Fruit fly (Drosophila melanogaster): ENCODE measurements around the gene Dci.

Gene Dci

dm6 chr3L:871713-872112 lies 20.6 kb downstream of the Dci start, which contains the start of gene Usp10 (continued):
- TF ChIP-seq sd (tag; optimal IDR thresholded peaks at IDR 0.05) (no peak), Pdp1 (GFP tag; optimal IDR thresholded peaks at IDR 0.05) (peak in 1 of 2 experiments; percentile 38), CG18764 (GFP tag; optimal IDR thresholded peaks at IDR 0.05) (no peak), sob (GFP tag; IDR thresholded peaks at IDR 0.05) (0 out of 2 replicates have a peak, but pooled peaks have one; percentile 7), CG13287 (GFP tag; IDR thresholded peaks at IDR 0.05; ENCODE audit: partially characterized antibody) (peak; percentile 79), HLH4C (GFP tag; IDR thresholded peaks at IDR 0.05; ENCODE audit: partially characterized antibody) (peak; percentile 62), amos (GFP tag; IDR thresholded peaks at IDR 0.05; ENCODE audit: partially characterized antibody) (peak; percentile 88), E2f2 (GFP tag; IDR thresholded peaks at IDR 0.05) (peak; percentile 99), CG10267 (tag; optimal IDR thresholded peaks at IDR 0.05) (peak; percentile 28), nerfin-2 (GFP tag; IDR thresholded peaks at IDR 0.05; ENCODE audit: partially characterized antibody) (peak; percentile 57), CG2116 (GFP tag; optimal IDR thresholded peaks at IDR 0.05) (peak; percentile 88), CG10209 (GFP tag; optimal IDR thresholded peaks at IDR 0.05) (no peak), Med (GFP tag) (peak; percentile 40), HLHmδ (GFP tag; optimal IDR thresholded peaks at IDR 0.05) (no peak), exex (tag; optimal IDR thresholded peaks at IDR 0.05) (no peak), CG15479 (GFP tag; optimal IDR thresholded peaks at IDR 0.05) (peak; percentile 48), CG2889 (GFP tag; IDR thresholded peaks at IDR 0.05) (no peak), BEAF-32 (GFP tag; optimal IDR thresholded peaks at IDR 0.05) (peak; percentile 81), Hmx (GFP tag; optimal IDR thresholded peaks at IDR 0.05) (no peak), CG9215 (GFP tag; IDR thresholded peaks at IDR 0.05) (no peak), Sin3A (optimal IDR thresholded peaks at IDR 0.05) (peak; percentile 56), zen2 (GFP tag; IDR thresholded peaks at IDR 0.05; ENCODE audit: partially characterized antibody) (peak; percentile 68), CG7963 (GFP tag; IDR thresholded peaks at IDR 0.05; ENCODE audit: partially characterized antibody) (peak; percentile 73), chm (GFP tag; IDR thresholded peaks at IDR 0.05) (no peak), CG1603 (tag; optimal IDR thresholded peaks at IDR 0.05) (peak; percentile 78), Dref (GFP tag; IDR thresholded peaks at IDR 0.05) (peak; percentile 96), stwl (tag; optimal IDR thresholded peaks at IDR 0.05) (peak; percentile 46), Chrac-16 (GFP tag; optimal IDR thresholded peaks at IDR 0.05) (no peak), CG34224 (GFP tag; IDR thresholded peaks at IDR 0.05; ENCODE audit: partially characterized antibody) (peak; percentile 70), CG17829 (tag; optimal IDR thresholded peaks at IDR 0.05) (peak; percentile 41), az2 (GFP tag; optimal IDR thresholded peaks at IDR 0.05) (no peak), hbn (GFP tag; IDR thresholded peaks at IDR 0.05; ENCODE audit: partially characterized antibody) (peak; percentile 77), CG6272 (GFP tag; IDR thresholded peaks at IDR 0.05) (0 out of 2 replicates have a peak, but pooled peaks have one; percentile 21), ranshi (GFP tag; IDR thresholded peaks at IDR 0.05) (no peak), CG4328 (GFP tag; optimal IDR thresholded peaks at IDR 0.05) (no peak), CrebB (tag; optimal IDR thresholded peaks at IDR 0.05) (no peak), usp (GFP tag; optimal IDR thresholded peaks at IDR 0.05) (no peak), lola (GFP tag; optimal IDR thresholded peaks at IDR 0.05) (no peak), HmgD (GFP tag; optimal IDR thresholded peaks at IDR 0.05) (peak; percentile 25), sna (GFP tag; IDR thresholded peaks at IDR 0.05; ENCODE audit: partially characterized antibody) (peak; percentile 13; the same call in 1 of the 2 replicates), Rfx (GFP tag; IDR thresholded peaks at IDR 0.05) (peak; percentile 31; the same call in 1 of the 2 replicates), CG42726 (GFP tag; IDR thresholded peaks at IDR 0.05; ENCODE audit: partially characterized antibody) (peak; percentile 82), CG7556 (GFP tag; optimal IDR thresholded peaks at IDR 0.05) (no peak), Sry-δ (GFP tag; optimal IDR thresholded peaks at IDR 0.05) (peak; percentile 81), NfI (GFP tag; optimal IDR thresholded peaks at IDR 0.05) (no peak), zen (tag; optimal IDR thresholded peaks at IDR 0.05) (peak; percentile 11), lbe (GFP tag; optimal IDR thresholded peaks at IDR 0.05) (no peak), nmo (GFP tag; optimal IDR thresholded peaks at IDR 0.05) (peak; percentile 24), dm (GFP tag; optimal IDR thresholded peaks at IDR 0.05) (peak; percentile 22)

All from whole organism, embryonic.